Worm (Caenorhabditis elegans) whole organism, young adult: ENCODE data around the gene R05G9R.1.

Experiments
- F55B11.4 ChIP-seq: sonication (generic microtip); optimal IDR thresholded peaks from 2 replicates; lab custom pipeline; 2016; ENCODE audit warnings: missing compliant biosample characterization, missing genetic modification characterization, borderline replicate concordance; ENCODE audit not compliant: insufficient read depth
- cebp-1 ChIP-seq, 2 experiments: fragments of 200-800 bp in 1 of 2; sonication (Bioruptor generic) in 1 of 2; sonication (generic microtip) in 1 of 2; IDR thresholded peaks in 1 of 2; optimal IDR thresholded peaks in 1 of 2; 2 replicates each; pipeline versions ENCODE4 v1.3.6 to Lab custom; 2017 to 2022; ENCODE audit warnings: missing compliant biosample characterization in 2 of 2, missing genetic modification characterization in 2 of 2, mild to moderate bottlenecking in 1 of 2, missing genetic modification reagents in 1 of 2, moderate library complexity in 1 of 2
- ceh-40 ChIP-seq: fragments of 200-800 bp; sonication (Bioruptor generic); IDR thresholded peaks from 2 replicates; pipeline ENCODE4 v1.3.6; 2022; ENCODE audit warnings: missing genetic modification characterization, missing compliant biosample characterization
- ceh-58 ChIP-seq: fragments of 200-800 bp; sonication (Bioruptor generic); IDR thresholded peaks from 2 replicates; pipeline ENCODE4 v1.3.6; 2022; ENCODE audit warnings: missing genetic modification characterization, missing compliant biosample characterization
- ekl-4 ChIP-seq: fragments of 200-800 bp; sonication (Bioruptor generic); IDR thresholded peaks from 2 replicates; pipeline ENCODE4 v1.3.6; 2022; ENCODE audit warnings: missing genetic modification reagents, missing genetic modification characterization, missing compliant biosample characterization
- hmg-20 ChIP-seq: fragments of 200-800 bp; sonication (Bioruptor generic); IDR thresholded peaks from 2 replicates; pipeline ENCODE4 v1.3.6; 2022; ENCODE audit warnings: missing genetic modification reagents, missing genetic modification characterization, missing compliant biosample characterization
- madf-8 ChIP-seq: fragments of 200-800 bp; sonication (Bioruptor generic); conservative IDR thresholded peaks from 2 replicates; pipeline ENCODE4 v1.3.6; 2022; ENCODE audit warnings: missing genetic modification reagents, missing genetic modification characterization, missing compliant biosample characterization
- mcd-1 ChIP-seq: fragments of 200-800 bp; sonication (Bioruptor generic); IDR thresholded peaks from 2 replicates; pipeline ENCODE4 v1.3.6; 2022; ENCODE audit warnings: missing genetic modification reagents, missing genetic modification characterization, missing compliant biosample characterization
- nfya-1 ChIP-seq: sonication (generic microtip); optimal IDR thresholded peaks from 2 replicates; lab custom pipeline; 2017; ENCODE audit warnings: antibody characterized with exemption, missing compliant biosample characterization, missing genetic modification characterization, borderline replicate concordance; ENCODE audit not compliant: insufficient read depth
- nhr-90 ChIP-seq: sonication (generic microtip); optimal IDR thresholded peaks from 2 replicates; lab custom pipeline; 2016; ENCODE audit warnings: missing genotype, mild to moderate bottlenecking, missing genetic modification characterization, missing compliant biosample characterization
- pbrm-1 ChIP-seq: fragments of 200-800 bp; sonication (Bioruptor generic); IDR thresholded peaks from 2 replicates; pipeline ENCODE4 v1.3.6; 2022; ENCODE audit warnings: missing genetic modification reagents, missing genetic modification characterization, missing compliant biosample characterization
- sea-2 ChIP-seq: fragments of 200-800 bp; sonication (Bioruptor generic); IDR thresholded peaks from 2 replicates; pipeline ENCODE4 v1.3.6; 2022; ENCODE audit warnings: missing genetic modification characterization, missing compliant biosample characterization
- snpc-4 ChIP-seq, 5 experiments: fragments of 150-350 bp in 1 of 5; sonication (generic microtip) in 4 of 5; optimal IDR thresholded peaks; 2 replicates each; lab custom pipeline; 2014 to 2018; ENCODE audit warnings: missing genetic modification characterization in 5 of 5, missing biosample characterization in 3 of 5, antibody characterized with exemption in 2 of 5, mild to moderate bottlenecking in 2 of 5, missing compliant biosample characterization in 2 of 5, missing genotype in 2 of 5, moderate library complexity in 2 of 5, missing genetic modification reagents in 1 of 5

DNA sequence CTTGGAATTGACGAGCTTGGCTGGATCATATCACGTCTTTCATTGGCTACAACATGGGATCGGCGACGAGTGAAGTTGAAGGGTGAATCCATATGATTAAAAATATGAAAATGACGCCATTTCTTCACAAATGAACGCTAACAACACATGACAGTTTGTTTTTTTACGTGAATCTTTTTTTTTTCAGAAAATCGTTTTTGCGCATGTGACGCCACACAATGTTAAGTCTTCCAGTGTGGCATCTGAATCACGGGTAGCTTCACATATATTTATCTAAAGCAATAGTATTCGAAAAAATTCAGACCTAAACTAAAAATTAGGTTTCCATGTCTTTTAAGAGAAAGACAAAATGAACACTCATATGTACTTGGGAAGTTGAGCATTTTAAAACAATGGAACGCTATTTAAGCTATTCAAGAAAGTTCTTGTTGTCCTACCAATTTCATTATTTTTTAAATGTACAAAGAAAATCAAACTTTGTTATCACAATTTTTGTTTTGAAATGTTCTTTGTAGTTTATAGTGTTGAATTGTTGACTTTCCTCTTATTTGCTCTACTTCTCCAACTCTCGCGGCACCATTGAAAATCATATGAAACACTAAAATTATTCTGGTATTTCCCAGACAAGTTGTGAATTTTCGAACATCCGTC lies 28.8 kb downstream of the R05G9R.1 start, which contains the start of the genes lido-16 and plpp-1.2:
- no peak for TF ChIP-seq ceh-40 (GFP tag; lab: Robert Waterston, UW)
- no peak for TF ChIP-seq sea-2
- TF ChIP-seq nhr-90 (tag; lab: Kevin White, UChicago), result no peak
- no peak for TF ChIP-seq ceh-58 (GFP tag; lab: Robert Waterston, UW)
- TF ChIP-seq mcd-1 (GFP tag; lab: Robert Waterston, UW), result no peak
- no peak for TF ChIP-seq cebp-1 (GFP tag; IDR thresholded peaks at IDR 0.05; lab: Robert Waterston, UW)
- no peak for TF ChIP-seq cebp-1 (tag; optimal IDR thresholded peaks at IDR 0.05; lab: Kevin White, UChicago)
- TF ChIP-seq hmg-20 (GFP tag; lab: Robert Waterston, UW), result no peak
- TF ChIP-seq pbrm-1 (GFP tag; lab: Robert Waterston, UW), result no peak
- no peak for TF ChIP-seq nfya-1 (tag; lab: Kevin White, UChicago)
- TF ChIP-seq F55B11.4 (tag; lab: Kevin White, UChicago), result no peak
- TF ChIP-seq ekl-4 (GFP tag; lab: Robert Waterston, UW), result no peak
- no peak for TF ChIP-seq madf-8 (GFP tag; lab: Robert Waterston, UW)
- TF ChIP-seq snpc-4 (GFP tag; optimal IDR thresholded peaks at IDR 0.05; lab: Kevin White, UChicago), result no peak
- no peak for TF ChIP-seq snpc-4 (tag; optimal IDR thresholded peaks at IDR 0.05; lab: Kevin White, UChicago)
